ENCODE assay signal across 4 fruit fly cellular contexts in the genomic region with DNA sequence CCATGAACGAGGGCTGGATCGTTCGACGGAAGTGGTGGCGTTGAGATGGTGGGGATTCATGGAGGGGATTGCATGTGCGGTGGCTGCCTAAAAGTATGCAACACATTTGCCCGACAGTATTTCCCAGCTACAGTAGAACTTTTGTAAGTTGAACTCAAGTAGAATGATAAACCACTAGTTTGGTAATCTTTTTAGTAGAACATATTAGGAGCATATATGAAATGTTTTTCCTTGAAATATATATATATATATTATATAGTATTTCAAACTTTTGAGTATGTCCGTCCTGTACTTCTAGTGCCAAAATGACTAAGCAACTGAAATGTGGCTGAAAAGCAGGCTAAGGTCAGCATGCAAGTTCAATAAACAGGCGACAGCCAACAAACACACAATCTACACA.
TF ChIP-seq lines count a peak whose summit lies in the region.

No protein-coding gene starts in this region.

- no peak for TF ChIP-seq CTCF in whole organism, embryonic (GFP tag; optimal IDR thresholded peaks at IDR 0.05; lab: Kevin White, UChicago)

TF ChIP-seq in whole organism, adult, 20 proteins besides CTCF, POLR2A, EP300 and RAD21:
- TF ChIP-seq CG1620 (GFP tag; optimal IDR thresholded peaks at IDR 0.05; lab: Kevin White, UChicago) (no peak), bab1 (GFP tag; optimal IDR thresholded peaks at IDR 0.05; lab: Kevin White, UChicago) (no peak), CG7045 (GFP tag; optimal IDR thresholded peaks at IDR 0.05; lab: Kevin White, UChicago) (no peak), Crg-1 (GFP tag; optimal IDR thresholded peaks at IDR 0.05; lab: Kevin White, UChicago) (no peak), CG33017 (tag; optimal IDR thresholded peaks at IDR 0.05; lab: Kevin White, UChicago) (peak; percentile 33), CG7101 (tag; optimal IDR thresholded peaks at IDR 0.05; lab: Kevin White, UChicago) (peak; percentile 20), CG5204 (GFP tag; optimal IDR thresholded peaks at IDR 0.05; lab: Kevin White, UChicago) (no peak), CG12768 (GFP tag; optimal IDR thresholded peaks at IDR 0.05; lab: Kevin White, UChicago) (no peak), cnc (optimal IDR thresholded peaks at IDR 0.05; lab: Kevin White, UChicago) (no peak), Clk (GFP tag; optimal IDR thresholded peaks at IDR 0.05; lab: Kevin White, UChicago) (no peak), Hr96 (GFP tag; optimal IDR thresholded peaks at IDR 0.05; lab: Kevin White, UChicago) (no peak), cic (GFP tag; optimal IDR thresholded peaks at IDR 0.05; lab: Kevin White, UChicago) (no peak), kay (GFP tag; lab: Kevin White, UChicago; ENCODE audit: borderline replicate concordance) (no peak), CG14711 (tag; optimal IDR thresholded peaks at IDR 0.05; lab: Kevin White, UChicago) (peak; percentile 16), toe (GFP tag; optimal IDR thresholded peaks at IDR 0.05; lab: Kevin White, UChicago) (no peak), ovo (GFP tag; optimal IDR thresholded peaks at IDR 0.05; lab: Kevin White, UChicago) (no peak), Mnt (GFP tag; optimal IDR thresholded peaks at IDR 0.05; lab: Kevin White, UChicago) (no peak), tj (GFP tag; optimal IDR thresholded peaks at IDR 0.05; lab: Kevin White, UChicago) (no peak), pad (GFP tag; optimal IDR thresholded peaks at IDR 0.05; lab: Kevin White, UChicago) (no peak), CG11617 (GFP tag; optimal IDR thresholded peaks at IDR 0.05; lab: Kevin White, UChicago) (no peak)

TF ChIP-seq in whole organism, embryonic, 481 proteins besides CTCF, POLR2A, EP300 and RAD21 (continues in another document):
- 0 out of 2 replicates have a peak, but pooled peaks have one; percentile 25 for TF ChIP-seq CG10366 (GFP tag; IDR thresholded peaks at IDR 0.05; lab: Robert Waterston, UW)
- no peak for TF ChIP-seq sob (GFP tag; IDR thresholded peaks at IDR 0.05; lab: Robert Waterston, UW)
- no peak for TF ChIP-seq Sin3A (optimal IDR thresholded peaks at IDR 0.05; lab: Kevin White, UChicago)
- 0 out of 2 replicates have a peak, but pooled peaks have one; percentile 10 for TF ChIP-seq slbo (GFP tag; IDR thresholded peaks at IDR 0.05; lab: Robert Waterston, UW)
- TF ChIP-seq Bgb (GFP tag; IDR thresholded peaks at IDR 0.05; lab: Robert Waterston, UW; ENCODE audit: partially characterized antibody), result no peak
- peak; percentile 33; the same call in 1 of the 3 replicates for TF ChIP-seq zen2 (GFP tag; IDR thresholded peaks at IDR 0.05; lab: Robert Waterston, UW; ENCODE audit: partially characterized antibody)
- 0 out of 2 replicates have a peak, but pooled peaks have one; percentile 14 for TF ChIP-seq lmd (GFP tag; IDR thresholded peaks at IDR 0.05; lab: Robert Waterston, UW)
- TF ChIP-seq grau (tag; optimal IDR thresholded peaks at IDR 0.05; lab: Kevin White, UChicago), result peak; percentile 69
- TF ChIP-seq Ada2b (GFP tag; IDR thresholded peaks at IDR 0.05; lab: Robert Waterston, UW), result 0 out of 2 replicates have a peak, but pooled peaks have one; percentile 24
- TF ChIP-seq Bdp1 (GFP tag; optimal IDR thresholded peaks at IDR 0.05; lab: Kevin White, UChicago), result no peak
- no peak for TF ChIP-seq CG12071 (GFP tag; optimal IDR thresholded peaks at IDR 0.05; lab: Kevin White, UChicago)
- 0 out of 3 replicates have a peak, but pooled peaks have one; percentile 23 for TF ChIP-seq dysf (GFP tag; IDR thresholded peaks at IDR 0.05; lab: Robert Waterston, UW)
- TF ChIP-seq CG1603 (tag; optimal IDR thresholded peaks at IDR 0.05; lab: Kevin White, UChicago), result no peak
- TF ChIP-seq Stat92E (GFP tag; optimal IDR thresholded peaks at IDR 0.05; lab: Kevin White, UChicago), result no peak
- 0 out of 3 replicates have a peak, but pooled peaks have one; percentile 23 for TF ChIP-seq CG7357 (GFP tag; IDR thresholded peaks at IDR 0.05; lab: Robert Waterston, UW)
- 0 out of 2 replicates have a peak, but pooled peaks have one; percentile 12 for TF ChIP-seq ttk (GFP tag; IDR thresholded peaks at IDR 0.05; lab: Robert Waterston, UW)
- peak; percentile 21 for TF ChIP-seq Sox102F (GFP tag; optimal IDR thresholded peaks at IDR 0.05; lab: Kevin White, UChicago)
- TF ChIP-seq dpn (GFP tag; optimal IDR thresholded peaks at IDR 0.05; lab: Kevin White, UChicago), result no peak
- TF ChIP-seq cad (GFP tag; optimal IDR thresholded peaks at IDR 0.05; lab: Kevin White, UChicago), result no peak
- TF ChIP-seq CG2678 (tag; optimal IDR thresholded peaks at IDR 0.05; lab: Kevin White, UChicago), result no peak

TF ChIP-seq in whole organism, prepupa, 60 proteins besides CTCF, POLR2A, EP300 and RAD21 (continues in another document):
- TF ChIP-seq Hr39 (GFP tag; optimal IDR thresholded peaks at IDR 0.05; lab: Kevin White, UChicago) (no peak), CG11762 (GFP tag; optimal IDR thresholded peaks at IDR 0.05; lab: Kevin White, UChicago; ENCODE audit: insufficient read depth) (no peak), CG4318 (GFP tag; optimal IDR thresholded peaks at IDR 0.05; lab: Kevin White, UChicago) (no peak), Blimp-1 (GFP tag; optimal IDR thresholded peaks at IDR 0.05; lab: Kevin White, UChicago) (no peak), Eip75B (GFP tag; optimal IDR thresholded peaks at IDR 0.05; lab: Kevin White, UChicago) (no peak), CG3919 (GFP tag; optimal IDR thresholded peaks at IDR 0.05; lab: Kevin White, UChicago) (peak; percentile 29), CG15336 (GFP tag; IDR thresholded peaks at IDR 0.05; lab: Robert Waterston, UW) (peak; percentile 57; the same call in 1 of the 2 replicates), CG11902 (GFP tag; optimal IDR thresholded peaks at IDR 0.05; lab: Kevin White, UChicago) (no peak), Lpt (GFP tag; optimal IDR thresholded peaks at IDR 0.05; lab: Kevin White, UChicago) (no peak), Smox (GFP tag; optimal IDR thresholded peaks at IDR 0.05; lab: Kevin White, UChicago) (no peak), spab (GFP tag; optimal IDR thresholded peaks at IDR 0.05; lab: Kevin White, UChicago) (no peak), lz (GFP tag; optimal IDR thresholded peaks at IDR 0.05; lab: Kevin White, UChicago) (no peak), svp (GFP tag; lab: Kevin White, UChicago) (no peak), CG9139 (GFP tag; optimal IDR thresholded peaks at IDR 0.05; lab: Kevin White, UChicago) (no peak), fd85E (GFP tag; optimal IDR thresholded peaks at IDR 0.05; lab: Kevin White, UChicago) (no peak), CG6792 (GFP tag; optimal IDR thresholded peaks at IDR 0.05; lab: Kevin White, UChicago) (no peak), Ets96B (tag; optimal IDR thresholded peaks at IDR 0.05; lab: Kevin White, UChicago) (no peak), Gug (GFP tag; IDR thresholded peaks at IDR 0.05; lab: Robert Waterston, UW) (peak; percentile 54), Sox102F (GFP tag; optimal IDR thresholded peaks at IDR 0.05; lab: Kevin White, UChicago) (no peak), CG6808 (GFP tag; optimal IDR thresholded peaks at IDR 0.05; lab: Kevin White, UChicago) (no peak), CG1621 (tag; optimal IDR thresholded peaks at IDR 0.05; lab: Kevin White, UChicago) (no peak), CG8119 (GFP tag; IDR thresholded peaks at IDR 0.05; lab: Robert Waterston, UW) (no peak), esn (GFP tag; optimal IDR thresholded peaks at IDR 0.05; lab: Kevin White, UChicago) (no peak), Ets21C (GFP tag; optimal IDR thresholded peaks at IDR 0.05; lab: Kevin White, UChicago) (no peak), net (GFP tag; optimal IDR thresholded peaks at IDR 0.05; lab: Kevin White, UChicago) (no peak), CG16779 (tag; optimal IDR thresholded peaks at IDR 0.05; lab: Kevin White, UChicago) (no peak), Eip78C (GFP tag; lab: Kevin White, UChicago) (no peak)

TF ChIP-seq in whole organism, pupa, 21 proteins besides CTCF, POLR2A, EP300 and RAD21:
- TF ChIP-seq Snoo (tag; optimal IDR thresholded peaks at IDR 0.05; lab: Kevin White, UChicago) (no peak), fd96Ca (GFP tag; IDR thresholded peaks at IDR 0.05; lab: Robert Waterston, UW) (peak; percentile 48; the same call in 1 of the 3 replicates), CG13204 (GFP tag; optimal IDR thresholded peaks at IDR 0.05; lab: Kevin White, UChicago) (no peak), CG8159 (tag; optimal IDR thresholded peaks at IDR 0.05; lab: Kevin White, UChicago) (peak; percentile 19), CG14655 (GFP tag; optimal IDR thresholded peaks at IDR 0.05; lab: Kevin White, UChicago) (peak; percentile 31), CG32121 (GFP tag; IDR thresholded peaks at IDR 0.05; lab: Robert Waterston, UW) (0 out of 2 replicates have a peak, but pooled peaks have one; percentile 51), Pif1B (GFP tag; optimal IDR thresholded peaks at IDR 0.05; lab: Kevin White, UChicago) (no peak), CG10348 (GFP tag; IDR thresholded peaks at IDR 0.05; lab: Robert Waterston, UW) (no peak), CG9948 (tag; optimal IDR thresholded peaks at IDR 0.05; lab: Kevin White, UChicago) (no peak), rn (GFP tag; IDR thresholded peaks at IDR 0.05; lab: Robert Waterston, UW) (no peak), CG4496 (GFP tag; IDR thresholded peaks at IDR 0.05; lab: Robert Waterston, UW) (peak; percentile 54; the same call in 2 of the 3 replicates)
